Fruit fly (Drosophila melanogaster) whole organism, embryonic: ENCODE measurements around the gene CG11723.

Experiments
- Bdp1 ChIP-seq: fragments of 200-800 bp; sonication (Bioruptor generic); optimal IDR thresholded peaks from 3 replicates; lab custom pipeline; 2016; ENCODE audit warnings: missing biosample characterization, missing genetic modification characterization
- CG10366 ChIP-seq: fragments of 200-800 bp; sonication (Bioruptor generic); IDR thresholded peaks from 2 replicates; pipeline ENCODE4 v1.3.6; 2022; ENCODE audit warnings: missing biosample characterization, missing genetic modification characterization
- CG10431 ChIP-seq: fragments of 200-800 bp; sonication (Bioruptor generic); optimal IDR thresholded peaks from 3 replicates; lab custom pipeline; 2018; ENCODE audit warnings: missing biosample characterization, mild to moderate bottlenecking, missing genetic modification characterization
- CG10543 ChIP-seq: fragments of 200-800 bp; sonication (Bioruptor generic); optimal IDR thresholded peaks from 3 replicates; lab custom pipeline; 2017; ENCODE audit warnings: missing biosample characterization, mild to moderate bottlenecking, missing genetic modification characterization, moderate library complexity
- CG10979 ChIP-seq: fragments of 200-800 bp; sonication (Bioruptor generic); optimal IDR thresholded peaks from 2 replicates; lab custom pipeline; 2018; ENCODE audit warnings: missing biosample characterization, mild to moderate bottlenecking, missing genetic modification characterization, moderate library complexity
- CG11247 ChIP-seq: fragments of 200-800 bp; sonication (Bioruptor generic); IDR thresholded peaks from 2 replicates; pipeline ENCODE4 v1.3.6; 2022; ENCODE audit warnings: missing biosample characterization, missing genetic modification characterization
- CG12071 ChIP-seq: fragments of 200-800 bp; sonication (Bioruptor generic); optimal IDR thresholded peaks from 3 replicates; lab custom pipeline; 2018; ENCODE audit warnings: missing biosample characterization, mild to moderate bottlenecking, missing genetic modification characterization
- CG12104 ChIP-seq: fragments of 200-800 bp; sonication (Bioruptor generic); optimal IDR thresholded peaks from 3 replicates; lab custom pipeline; 2016; ENCODE audit warnings: missing biosample characterization, missing genetic modification characterization
- CG13287 ChIP-seq: fragments of 200-800 bp; sonication (Bioruptor generic); IDR thresholded peaks from 2 replicates; pipeline ENCODE4 v1.3.6; 2022; ENCODE audit warnings: missing biosample characterization, missing genetic modification characterization; ENCODE audit not compliant: partially characterized antibody
- CG13424 ChIP-seq: fragments of 200-800 bp; sonication (Bioruptor generic); optimal IDR thresholded peaks from 2 replicates; lab custom pipeline; 2019; ENCODE audit warnings: missing biosample characterization, mild to moderate bottlenecking, missing genetic modification characterization, moderate library complexity
- CG13775 ChIP-seq: fragments of 200-800 bp; sonication (Bioruptor generic); optimal IDR thresholded peaks from 3 replicates; lab custom pipeline; 2017; ENCODE audit warnings: missing biosample characterization, mild to moderate bottlenecking, missing genetic modification characterization
- CG14667 ChIP-seq: fragments of 200-800 bp; sonication (Bioruptor generic); IDR thresholded peaks from 2 replicates; pipeline ENCODE4 v1.3.6; 2022; ENCODE audit warnings: missing biosample characterization, missing genetic modification characterization
- CG15073 ChIP-seq: fragments of 200-800 bp; sonication (Bioruptor generic); optimal IDR thresholded peaks from 2 replicates; lab custom pipeline; 2016; ENCODE audit warnings: missing biosample characterization, missing genetic modification characterization
- CG15269 ChIP-seq: fragments of 200-800 bp; sonication (Bioruptor generic); optimal IDR thresholded peaks from 2 replicates; lab custom pipeline; 2018; ENCODE audit warnings: missing biosample characterization, mild to moderate bottlenecking, missing genetic modification characterization, moderate library complexity
- CG1603 ChIP-seq: fragments of 200-800 bp; sonication (Bioruptor generic); optimal IDR thresholded peaks from 2 replicates; lab custom pipeline; 2019; ENCODE audit warnings: missing biosample characterization, mild to moderate bottlenecking, missing genetic modification characterization, moderate library complexity
- CG17361 ChIP-seq: fragments of 200-800 bp; sonication (Bioruptor generic); IDR thresholded peaks from 3 replicates; pipeline ENCODE4 v1.3.6; 2022; ENCODE audit warnings: missing biosample characterization, missing genetic modification characterization
- CG17385 ChIP-seq: fragments of 200-800 bp; sonication (Bioruptor generic); optimal IDR thresholded peaks from 3 replicates; lab custom pipeline; 2018; ENCODE audit warnings: missing biosample characterization, mild to moderate bottlenecking, missing genetic modification characterization
- CG1832 ChIP-seq: fragments of 200-800 bp; sonication (Bioruptor generic); optimal IDR thresholded peaks from 2 replicates; lab custom pipeline; 2017; ENCODE audit warnings: missing biosample characterization, mild to moderate bottlenecking, missing genetic modification characterization, inconsistent platforms
- CG18476 ChIP-seq: fragments of 200-800 bp; sonication (Bioruptor generic); optimal IDR thresholded peaks from 2 replicates; lab custom pipeline; 2016; ENCODE audit warnings: missing biosample characterization, mild to moderate bottlenecking, missing genetic modification characterization
- CG18764 ChIP-seq: fragments of 200-800 bp; sonication (Bioruptor generic); optimal IDR thresholded peaks from 3 replicates; lab custom pipeline; 2016; ENCODE audit warnings: missing biosample characterization, missing genetic modification characterization
- CG30431 ChIP-seq: fragments of 200-800 bp; sonication (Bioruptor generic); optimal IDR thresholded peaks from 2 replicates; lab custom pipeline; 2017; ENCODE audit warnings: missing biosample characterization, missing genetic modification characterization
- CG33213 ChIP-seq: fragments of 200-800 bp; sonication (Bioruptor generic); optimal IDR thresholded peaks from 3 replicates; lab custom pipeline; 2016; ENCODE audit warnings: missing biosample characterization, missing genetic modification characterization
- CG4360 ChIP-seq: fragments of 200-800 bp; sonication (Bioruptor generic); IDR thresholded peaks from 2 replicates; pipeline ENCODE4 v1.3.6; 2022; ENCODE audit warnings: missing biosample characterization, missing genetic modification characterization
- CG4730 ChIP-seq: fragments of 200-800 bp; sonication (Bioruptor generic); IDR thresholded peaks from 2 replicates; pipeline ENCODE4 v1.3.6; 2022; ENCODE audit warnings: missing biosample characterization, missing genetic modification characterization
- CG6689 ChIP-seq: fragments of 200-800 bp; sonication (Bioruptor generic); IDR thresholded peaks from 2 replicates; pipeline ENCODE4 v1.3.6; 2022; ENCODE audit warnings: missing biosample characterization, missing genetic modification characterization
- CG7963 ChIP-seq: fragments of 200-800 bp; sonication (Bioruptor generic); IDR thresholded peaks from 3 replicates; pipeline ENCODE4 v1.3.6; 2022; ENCODE audit warnings: missing biosample characterization, missing genetic modification characterization; ENCODE audit not compliant: partially characterized antibody
- Dbx ChIP-seq: fragments of 200-800 bp; sonication (Bioruptor generic); IDR thresholded peaks from 3 replicates; pipeline ENCODE4 v1.3.6; 2022; ENCODE audit warnings: missing biosample characterization, missing genetic modification characterization
- Drgx ChIP-seq: fragments of 200-800 bp; sonication (Bioruptor generic); IDR thresholded peaks from 2 replicates; pipeline ENCODE4 v1.3.6; 2022; ENCODE audit warnings: missing biosample characterization, missing genetic modification characterization
- Fer3 ChIP-seq: fragments of 200-800 bp; sonication (Bioruptor generic); optimal IDR thresholded peaks from 2 replicates; lab custom pipeline; 2018; ENCODE audit warnings: missing biosample characterization, mild to moderate bottlenecking, missing genetic modification characterization, moderate library complexity
- GATAe ChIP-seq: fragments of 200-800 bp; sonication (Bioruptor generic); conservative IDR thresholded peaks from 2 replicates; pipeline ENCODE4 v1.3.6; 2022; ENCODE audit warnings: missing biosample characterization, missing genetic modification characterization
- HHEX ChIP-seq: fragments of 200-800 bp; sonication (Bioruptor generic); optimal IDR thresholded peaks from 3 replicates; lab custom pipeline; 2017; ENCODE audit warnings: missing biosample characterization, mild to moderate bottlenecking, missing genetic modification characterization, missing genetic modification reagents
- Hmx ChIP-seq: fragments of 200-800 bp; sonication (Bioruptor generic); optimal IDR thresholded peaks from 2 replicates; lab custom pipeline; 2016; ENCODE audit warnings: missing biosample characterization, missing genetic modification characterization
- Nf-YA ChIP-seq: fragments of 200-800 bp; sonication (Bioruptor generic); IDR thresholded peaks from 2 replicates; pipeline ENCODE4 v1.3.6; 2022; ENCODE audit warnings: missing biosample characterization, missing genetic modification characterization
- Poxn ChIP-seq: fragments of 200-800 bp; sonication (Bioruptor generic); IDR thresholded peaks from 2 replicates; pipeline ENCODE4 v1.3.6; 2022; ENCODE audit warnings: missing biosample characterization, missing genetic modification characterization
- Ptx1 ChIP-seq: fragments of 200-800 bp; sonication (Bioruptor generic); IDR thresholded peaks from 2 replicates; pipeline ENCODE4 v1.3.6; 2022; ENCODE audit warnings: missing biosample characterization, missing genetic modification characterization
- Six4 ChIP-seq: fragments of 200-800 bp; sonication (Bioruptor generic); optimal IDR thresholded peaks from 2 replicates; lab custom pipeline; 2016; ENCODE audit warnings: missing biosample characterization, missing genetic modification characterization
- ac ChIP-seq: fragments of 200-800 bp; sonication (Bioruptor generic); optimal IDR thresholded peaks from 3 replicates; lab custom pipeline; 2017; ENCODE audit warnings: missing biosample characterization, mild to moderate bottlenecking, missing genetic modification characterization
- esg ChIP-seq: fragments of 200-800 bp; sonication (Bioruptor generic); conservative IDR thresholded peaks from 2 replicates; pipeline ENCODE4 v1.3.6; 2022; ENCODE audit warnings: missing biosample characterization, missing genetic modification characterization
- fru ChIP-seq: fragments of >200 bp; optimal IDR thresholded peaks from 2 replicates; lab custom pipeline; 2017
- fu2 ChIP-seq: fragments of 200-800 bp; sonication (Bioruptor generic); optimal IDR thresholded peaks from 2 replicates; lab custom pipeline; 2016; ENCODE audit warnings: missing biosample characterization, missing genetic modification characterization
- gce ChIP-seq: fragments of 200-800 bp; sonication (Bioruptor generic); IDR thresholded peaks from 3 replicates; pipeline ENCODE4 v1.3.6; 2022; ENCODE audit warnings: missing biosample characterization, missing genetic modification characterization
- h ChIP-seq: fragments of >200 bp; optimal IDR thresholded peaks from 2 replicates; lab custom pipeline; 2017
- ind ChIP-seq: fragments of 200-800 bp; sonication (Bioruptor generic); optimal IDR thresholded peaks from 3 replicates; lab custom pipeline; 2016; ENCODE audit warnings: missing biosample characterization, missing genetic modification characterization
- oc ChIP-seq: fragments of 200-800 bp; sonication (Bioruptor generic); optimal IDR thresholded peaks from 2 replicates; lab custom pipeline; 2018; ENCODE audit warnings: missing biosample characterization, mild to moderate bottlenecking, missing genetic modification characterization, moderate library complexity
- phol ChIP-seq: fragments of 200-800 bp; sonication (Bioruptor generic); optimal IDR thresholded peaks from 3 replicates; lab custom pipeline; 2018; ENCODE audit warnings: missing biosample characterization, mild to moderate bottlenecking, missing genetic modification characterization, moderate library complexity
- prd ChIP-seq, 3 experiments: fragments of >200 bp in 2 of 3; fragments of 200-800 bp in 1 of 3; sonication (Bioruptor generic) in 1 of 3; optimal IDR thresholded peaks in 2 of 3; IDR thresholded peaks in 1 of 3; 2 replicates in 2 of 3; 3 replicates in 1 of 3; pipeline versions ENCODE4 v1.3.6 to Lab custom; 2017 to 2022; ENCODE audit warnings: missing biosample characterization in 1 of 3, missing genetic modification characterization in 1 of 3
- pros ChIP-seq: fragments of 200-800 bp; sonication (Bioruptor generic); optimal IDR thresholded peaks from 3 replicates; lab custom pipeline; 2019; ENCODE audit warnings: missing biosample characterization, mild to moderate bottlenecking, missing genetic modification characterization, moderate library complexity
- schlank ChIP-seq: fragments of 200-800 bp; sonication (Bioruptor generic); optimal IDR thresholded peaks from 2 replicates; lab custom pipeline; 2018; ENCODE audit warnings: missing biosample characterization, mild to moderate bottlenecking, missing genetic modification characterization
- sens-2 ChIP-seq: fragments of 200-800 bp; sonication (Bioruptor generic); IDR thresholded peaks from 2 replicates; pipeline ENCODE4 v1.3.6; 2022; ENCODE audit warnings: missing biosample characterization, missing genetic modification characterization
- sna ChIP-seq: fragments of 200-800 bp; sonication (Bioruptor generic); IDR thresholded peaks from 2 replicates; pipeline ENCODE4 v1.3.6; 2022; ENCODE audit warnings: missing biosample characterization, missing genetic modification characterization; ENCODE audit not compliant: partially characterized antibody
- zf30C ChIP-seq: fragments of 200-800 bp; sonication (Bioruptor generic); optimal IDR thresholded peaks from 3 replicates; lab custom pipeline; 2018; ENCODE audit warnings: missing biosample characterization, mild to moderate bottlenecking, missing genetic modification characterization

Gene CG11723

dm6 chr2L:2179366-2179765, 32.3 kb upstream of the CG11723 start (continued):
- TF ChIP-seq Nf-YA (GFP tag; lab: Robert Waterston, UW) (peak; percentile 64; the same call in 1 of the 2 replicates), CG17385 (GFP tag; lab: Kevin White, UChicago) (peak; percentile 54), CG33213 (GFP tag; lab: Kevin White, UChicago) (peak; percentile 24), Fer3 (peak; percentile 80), CG13287 (no peak; the same call in 1 of the 2 replicates), CG18476 (peak; percentile 48), CG1832 (GFP tag; lab: Kevin White, UChicago) (no peak), Dbx (GFP tag; lab: Robert Waterston, UW) (peak; percentile 73; the same call in 2 of the 3 replicates), CG14667 (GFP tag; lab: Robert Waterston, UW) (peak; percentile 58), phol (peak; percentile 83), CG17361 (peak; percentile 17; the same call in 1 of the 3 replicates), sens-2 (GFP tag; lab: Robert Waterston, UW) (no peak), Six4 (GFP tag; lab: Kevin White, UChicago) (peak; percentile 19), GATAe (GFP tag; lab: Robert Waterston, UW) (peak; percentile 85), CG10366 (GFP tag; lab: Robert Waterston, UW) (peak; percentile 69), CG6689 (GFP tag; lab: Robert Waterston, UW) (peak; percentile 58), oc (tag; lab: Kevin White, UChicago) (peak; percentile 55), ind (peak; percentile 87), Ptx1 (peak; percentile 83), Poxn (GFP tag; lab: Robert Waterston, UW) (no peak), pros (GFP tag; lab: Kevin White, UChicago) (no peak), Drgx (GFP tag; lab: Robert Waterston, UW) (no peak), CG7963 (GFP tag; lab: Robert Waterston, UW) (no peak), CG10543 (peak; percentile 29), CG12071 (GFP tag; lab: Kevin White, UChicago) (peak; percentile 83), CG30431 (GFP tag; lab: Kevin White, UChicago) (peak; percentile 44), zf30C (GFP tag; lab: Kevin White, UChicago) (no peak), CG12104 (no peak), fu2 (GFP tag; lab: Kevin White, UChicago) (peak; percentile 79), CG11247 (GFP tag; lab: Robert Waterston, UW) (peak; percentile 44), sna (GFP tag; lab: Robert Waterston, UW) (no peak), CG15269 (tag; lab: Kevin White, UChicago) (peak; percentile 82), CG13775 (GFP tag; lab: Kevin White, UChicago) (peak; percentile 58), CG10431 (GFP tag; lab: Kevin White, UChicago) (no peak), CG18764 (GFP tag; lab: Kevin White, UChicago) (peak; percentile 59), Bdp1 (GFP tag; lab: Kevin White, UChicago) (no peak), h (lab: Kevin White, UChicago) (no peak), CG4360 (GFP tag; lab: Robert Waterston, UW) (no peak), CG15073 (GFP tag; lab: Kevin White, UChicago) (no peak), Hmx (GFP tag; lab: Kevin White, UChicago) (no peak), gce (GFP tag; lab: Robert Waterston, UW) (no peak), CG1603 (peak; percentile 76), prd (optimal IDR thresholded peaks at IDR 0.05; lab: Kevin White, UChicago) (no peak), prd (GFP tag; IDR thresholded peaks at IDR 0.05; lab: Robert Waterston, UW) (peak; percentile 81), CG10979 (tag; lab: Kevin White, UChicago) (peak; percentile 13), esg (GFP tag; lab: Robert Waterston, UW) (peak; percentile 59; the same call in 1 of the 2 replicates), fru (lab: Kevin White, UChicago) (no peak), CG13424 (tag; lab: Kevin White, UChicago) (peak; percentile 80), HHEX (peak; percentile 78), ac (GFP tag; lab: Kevin White, UChicago) (no peak), CG4730 (GFP tag; lab: Robert Waterston, UW) (peak; percentile 55; the same call in 1 of the 2 replicates), schlank (tag; lab: Kevin White, UChicago) (peak; percentile 48)
